Fruit fly (Drosophila melanogaster) whole organism, embryonic: ENCODE results near the gene Rab9Db.

Experiments
- Awh ChIP-seq: fragments of 200-800 bp; sonication (Bioruptor generic); IDR thresholded peaks from 2 replicates; pipeline ENCODE4, ENCODE4 v1.3.6; 2022; ENCODE audit warnings: missing biosample characterization, missing genetic modification characterization
- CG10543 ChIP-seq: fragments of 200-800 bp; sonication (Bioruptor generic); optimal IDR thresholded peaks from 3 replicates; lab custom pipeline; 2017; ENCODE audit warnings: missing biosample characterization, mild to moderate bottlenecking, missing genetic modification characterization, moderate library complexity
- CG11504 ChIP-seq: fragments of 200-800 bp; sonication (Bioruptor generic); optimal IDR thresholded peaks from 3 replicates; lab custom pipeline; 2019; ENCODE audit warnings: missing biosample characterization, mild to moderate bottlenecking, missing genetic modification characterization, moderate library complexity
- CG12155 ChIP-seq: fragments of 200-800 bp; sonication (Bioruptor generic); optimal IDR thresholded peaks from 3 replicates; lab custom pipeline; 2016; ENCODE audit warnings: missing biosample characterization, missing genetic modification characterization
- CG15514 ChIP-seq: fragments of 200-800 bp; sonication (Bioruptor generic); optimal IDR thresholded peaks from 3 replicates; lab custom pipeline; 2017; ENCODE audit warnings: missing biosample characterization, missing genetic modification characterization, mild to moderate bottlenecking, moderate library complexity, missing genetic modification reagents
- CG16863 ChIP-seq: fragments of 200-800 bp; sonication (Bioruptor generic); optimal IDR thresholded peaks from 3 replicates; lab custom pipeline; 2016; ENCODE audit warnings: missing biosample characterization, missing genetic modification characterization
- CG17186 ChIP-seq: fragments of 200-800 bp; sonication (Bioruptor generic); optimal IDR thresholded peaks from 3 replicates; lab custom pipeline; 2017; ENCODE audit warnings: missing biosample characterization, missing genetic modification reagents, missing genetic modification characterization
- CG17328 ChIP-seq: fragments of 200-800 bp; sonication (Bioruptor generic); IDR thresholded peaks from 2 replicates; pipeline ENCODE4 v1.3.6; 2022; ENCODE audit warnings: missing biosample characterization, missing genetic modification characterization
- CG18011 ChIP-seq: fragments of 200-800 bp; sonication (Bioruptor generic); optimal IDR thresholded peaks from 2 replicates; lab custom pipeline; 2017; ENCODE audit warnings: missing biosample characterization, missing genetic modification characterization, mild to moderate bottlenecking, moderate library complexity, missing genotype
- CG30431 ChIP-seq: fragments of 200-800 bp; sonication (Bioruptor generic); optimal IDR thresholded peaks from 2 replicates; lab custom pipeline; 2017; ENCODE audit warnings: missing biosample characterization, missing genetic modification characterization
- CG4617 ChIP-seq: fragments of 200-800 bp; sonication (Bioruptor generic); optimal IDR thresholded peaks from 3 replicates; lab custom pipeline; 2016; ENCODE audit warnings: missing biosample characterization, missing genetic modification characterization, borderline replicate concordance
- CG6765 ChIP-seq: fragments of 200-800 bp; sonication (Bioruptor generic); optimal IDR thresholded peaks from 3 replicates; lab custom pipeline; 2017; ENCODE audit warnings: missing biosample characterization, mild to moderate bottlenecking, missing genetic modification characterization
- CG7372 ChIP-seq: fragments of 200-800 bp; sonication (Bioruptor generic); IDR thresholded peaks from 2 replicates; pipeline ENCODE4 v1.3.6; 2022; ENCODE audit warnings: missing biosample characterization, missing genetic modification characterization
- CG7745 ChIP-seq: fragments of 200-800 bp; sonication (Bioruptor generic); optimal IDR thresholded peaks from 2 replicates; lab custom pipeline; 2018; ENCODE audit warnings: missing biosample characterization, mild to moderate bottlenecking, missing genetic modification characterization, moderate library complexity
- CG7928 ChIP-seq: fragments of 200-800 bp; sonication (Bioruptor generic); optimal IDR thresholded peaks from 2 replicates; lab custom pipeline; 2017; ENCODE audit warnings: missing biosample characterization, mild to moderate bottlenecking, missing genetic modification characterization
- CG8281 ChIP-seq: fragments of 200-800 bp; sonication (Bioruptor generic); optimal IDR thresholded peaks from 2 replicates; lab custom pipeline; 2018; ENCODE audit warnings: missing biosample characterization, mild to moderate bottlenecking, missing genetic modification characterization, moderate library complexity
- CG9437 ChIP-seq: fragments of 200-800 bp; sonication (Bioruptor generic); optimal IDR thresholded peaks from 2 replicates; lab custom pipeline; 2018; ENCODE audit warnings: missing biosample characterization, mild to moderate bottlenecking, missing genetic modification characterization
- E2f1 ChIP-seq: fragments of 200-800 bp; sonication (Bioruptor generic); IDR thresholded peaks from 2 replicates; pipeline ENCODE4 v1.3.6; 2022; ENCODE audit warnings: missing biosample characterization, missing genetic modification characterization
- HmgD ChIP-seq: fragments of 200-800 bp; sonication (Bioruptor generic); optimal IDR thresholded peaks from 3 replicates; lab custom pipeline; 2016; ENCODE audit warnings: missing biosample characterization, missing genetic modification characterization
- Hr51 ChIP-seq, 2 experiments: fragments of 200-800 bp; sonication (Bioruptor generic); optimal IDR thresholded peaks; 2 replicates in 1 of 2; 3 replicates in 1 of 2; lab custom pipeline; 2016 to 2018; ENCODE audit warnings: missing biosample characterization in 2 of 2, missing genetic modification characterization in 2 of 2, mild to moderate bottlenecking in 1 of 2, moderate library complexity in 1 of 2
- MTF-1 ChIP-seq: fragments of 200-800 bp; sonication (Bioruptor generic); optimal IDR thresholded peaks from 2 replicates; lab custom pipeline; 2018; ENCODE audit warnings: missing biosample characterization, mild to moderate bottlenecking, missing genetic modification characterization, borderline replicate concordance
- Pdp1 ChIP-seq, 2 experiments: fragments of 200-800 bp; sonication (Bioruptor generic); optimal IDR thresholded peaks; 3 replicates each; lab custom pipeline; 2016; ENCODE audit warnings: missing biosample characterization in 2 of 2, missing genetic modification characterization in 2 of 2, mild to moderate bottlenecking in 1 of 2, moderate library complexity in 1 of 2
- Ptx1 ChIP-seq: fragments of 200-800 bp; sonication (Bioruptor generic); IDR thresholded peaks from 2 replicates; pipeline ENCODE4 v1.3.6; 2022; ENCODE audit warnings: missing biosample characterization, missing genetic modification characterization
- Sox100B ChIP-seq: fragments of 200-800 bp; sonication (Bioruptor generic); optimal IDR thresholded peaks from 3 replicates; lab custom pipeline; 2018; ENCODE audit warnings: missing biosample characterization, mild to moderate bottlenecking, missing genetic modification characterization
- Tbp ChIP-seq: fragments of >200 bp; optimal IDR thresholded peaks from 2 replicates; lab custom pipeline; 2018; ENCODE audit warnings: missing biosample characterization, missing genetic modification characterization
- ab ChIP-seq: fragments of 200-800 bp; sonication (Bioruptor generic); optimal IDR thresholded peaks from 2 replicates; lab custom pipeline; 2016; ENCODE audit warnings: missing biosample characterization, missing genetic modification characterization
- al ChIP-seq: fragments of 200-800 bp; sonication (Bioruptor generic); IDR thresholded peaks from 2 replicates; pipeline ENCODE4 v1.3.6; 2022; ENCODE audit warnings: missing biosample characterization, missing genetic modification characterization
- ase ChIP-seq: fragments of 200-800 bp; sonication (Bioruptor generic); IDR thresholded peaks from 3 replicates; pipeline ENCODE4 v1.3.6; 2022; ENCODE audit warnings: missing biosample characterization, missing genetic modification characterization
- ash1 ChIP-seq: fragments of 200-800 bp; sonication (Bioruptor generic); optimal IDR thresholded peaks from 2 replicates; lab custom pipeline; 2018; ENCODE audit warnings: missing biosample characterization, mild to moderate bottlenecking, missing genetic modification characterization
- bigmax ChIP-seq: fragments of 200-800 bp; sonication (Bioruptor generic); optimal IDR thresholded peaks from 2 replicates; lab custom pipeline; 2018; ENCODE audit warnings: missing biosample characterization, mild to moderate bottlenecking, missing genetic modification characterization
- cad ChIP-seq: fragments of >200 bp; optimal IDR thresholded peaks from 2 replicates; lab custom pipeline; 2017; ENCODE audit warnings: missing biosample characterization, missing genetic modification characterization
- croc ChIP-seq: fragments of 200-800 bp; sonication (Bioruptor generic); conservative IDR thresholded peaks from 3 replicates; pipeline ENCODE4 v1.3.6; 2022; ENCODE audit warnings: missing biosample characterization, missing genetic modification characterization
- crp ChIP-seq, 2 experiments: fragments of 200-800 bp; sonication (Bioruptor generic); optimal IDR thresholded peaks; 2 replicates in 1 of 2; 3 replicates in 1 of 2; lab custom pipeline; 2017; ENCODE audit warnings: missing biosample characterization in 2 of 2, missing genetic modification characterization in 2 of 2, mild to moderate bottlenecking in 1 of 2, moderate library complexity in 1 of 2
- dysf ChIP-seq: fragments of 200-800 bp; sonication (Bioruptor generic); IDR thresholded peaks from 3 replicates; pipeline ENCODE4 v1.3.6; 2022; ENCODE audit warnings: missing biosample characterization, missing genetic modification characterization
- eyg ChIP-seq: fragments of 200-800 bp; sonication (Bioruptor generic); optimal IDR thresholded peaks from 3 replicates; lab custom pipeline; 2016; ENCODE audit warnings: missing biosample characterization, missing genetic modification characterization
- fd3F ChIP-seq: fragments of 200-800 bp; sonication (Bioruptor generic); optimal IDR thresholded peaks from 2 replicates; lab custom pipeline; 2018; ENCODE audit warnings: missing biosample characterization, mild to moderate bottlenecking, missing genetic modification characterization, moderate library complexity
- fd64A ChIP-seq: fragments of 200-800 bp; sonication (Bioruptor generic); optimal IDR thresholded peaks from 3 replicates; lab custom pipeline; 2018; ENCODE audit warnings: missing biosample characterization, mild to moderate bottlenecking, missing genetic modification characterization
- gcm2 ChIP-seq: fragments of 200-800 bp; sonication (Bioruptor generic); optimal IDR thresholded peaks from 2 replicates; lab custom pipeline; 2016; ENCODE audit warnings: missing biosample characterization, missing genetic modification characterization
- her ChIP-seq: fragments of 200-800 bp; sonication (Bioruptor generic); optimal IDR thresholded peaks from 2 replicates; lab custom pipeline; 2016; ENCODE audit warnings: missing biosample characterization, missing genetic modification characterization
- jumu ChIP-seq: fragments of 200-800 bp; sonication (Bioruptor generic); optimal IDR thresholded peaks from 3 replicates; lab custom pipeline; 2016; ENCODE audit warnings: missing biosample characterization, missing genetic modification characterization
- lbe ChIP-seq: fragments of 200-800 bp; sonication (Bioruptor generic); optimal IDR thresholded peaks from 2 replicates; lab custom pipeline; 2016; ENCODE audit warnings: missing biosample characterization, mild to moderate bottlenecking, missing genetic modification characterization
- mld ChIP-seq: fragments of 200-800 bp; sonication (Bioruptor generic); IDR thresholded peaks from 3 replicates; pipeline ENCODE4 v1.3.6; 2022; ENCODE audit warnings: missing biosample characterization, missing genetic modification characterization; ENCODE audit not compliant: partially characterized antibody
- nom ChIP-seq: fragments of 200-800 bp; sonication (Bioruptor generic); optimal IDR thresholded peaks from 2 replicates; lab custom pipeline; 2017; ENCODE audit warnings: missing biosample characterization, missing genetic modification characterization, mild to moderate bottlenecking, moderate library complexity, missing genetic modification reagents
- oc ChIP-seq: fragments of 200-800 bp; sonication (Bioruptor generic); optimal IDR thresholded peaks from 2 replicates; lab custom pipeline; 2018; ENCODE audit warnings: missing biosample characterization, mild to moderate bottlenecking, missing genetic modification characterization, moderate library complexity
- schlank ChIP-seq: fragments of 200-800 bp; sonication (Bioruptor generic); optimal IDR thresholded peaks from 2 replicates; lab custom pipeline; 2018; ENCODE audit warnings: missing biosample characterization, mild to moderate bottlenecking, missing genetic modification characterization
- sim ChIP-seq: fragments of 200-800 bp; sonication (Bioruptor generic); IDR thresholded peaks from 2 replicates; pipeline ENCODE4 v1.3.6; 2022; ENCODE audit warnings: missing biosample characterization, missing genetic modification characterization
- sna ChIP-seq: fragments of 200-800 bp; sonication (Bioruptor generic); IDR thresholded peaks from 2 replicates; pipeline ENCODE4 v1.3.6; 2022; ENCODE audit warnings: missing biosample characterization, missing genetic modification characterization; ENCODE audit not compliant: partially characterized antibody
- unc-4 ChIP-seq: fragments of 200-800 bp; sonication (Bioruptor generic); IDR thresholded peaks from 2 replicates; pipeline ENCODE4 v1.3.6; 2022; ENCODE audit warnings: missing biosample characterization, missing genetic modification characterization; ENCODE audit not compliant: partially characterized antibody
- wor ChIP-seq: fragments of 200-800 bp; sonication (Bioruptor generic); IDR thresholded peaks from 2 replicates; pipeline ENCODE4 v1.3.6; 2022; ENCODE audit warnings: missing biosample characterization, missing genetic modification characterization

The Rab9Db gene

dm6 chrX:10600254-10600916, 22.6 kb downstream of the Rab9Db start (continued):
- TF ChIP-seq eyg (GFP tag; lab: Kevin White, UChicago), result no peak
- no peak for TF ChIP-seq cad (GFP tag; lab: Kevin White, UChicago)
- no peak for TF ChIP-seq her (GFP tag; lab: Kevin White, UChicago)
- no peak for TF ChIP-seq HmgD (GFP tag; lab: Kevin White, UChicago)
- peak; percentile 31 for TF ChIP-seq CG18011 (GFP tag; lab: Kevin White, UChicago)
- no peak for TF ChIP-seq nom (GFP tag; lab: Kevin White, UChicago)
- no peak for TF ChIP-seq jumu (GFP tag; lab: Kevin White, UChicago)
- TF ChIP-seq sim, result no peak
- no peak for TF ChIP-seq gcm2
- TF ChIP-seq al (GFP tag; lab: Robert Waterston, UW), result peak; percentile 58
- TF ChIP-seq E2f1 (GFP tag; lab: Robert Waterston, UW), result peak; percentile 50; the same call in 1 of the 2 replicates
- TF ChIP-seq lbe (GFP tag; lab: Kevin White, UChicago), result no peak
- no peak for TF ChIP-seq unc-4 (GFP tag; lab: Robert Waterston, UW)
- peak; percentile 15 for TF ChIP-seq MTF-1 (GFP tag; lab: Kevin White, UChicago)
- TF ChIP-seq CG10543 (GFP tag; lab: Kevin White, UChicago), result no peak
- peak; percentile 31; the same call in 2 of the 3 replicates for TF ChIP-seq croc
- TF ChIP-seq CG8281 (tag; lab: Kevin White, UChicago), result no peak
- TF ChIP-seq CG6765 (GFP tag; lab: Kevin White, UChicago), result no peak
- no peak for TF ChIP-seq mld (GFP tag; lab: Robert Waterston, UW)
- TF ChIP-seq dysf, result peak; percentile 72
- no peak for TF ChIP-seq CG4617
- TF ChIP-seq ab, result no peak
- no peak for TF ChIP-seq crp (GFP tag; optimal IDR thresholded peaks at IDR 0.05; lab: Kevin White, UChicago)
- peak; percentile 12 for TF ChIP-seq CG15514 (GFP tag; lab: Kevin White, UChicago)
- TF ChIP-seq CG30431 (GFP tag; lab: Kevin White, UChicago), result no peak
- TF ChIP-seq ash1 (GFP tag; lab: Kevin White, UChicago), result no peak
- TF ChIP-seq Awh (GFP tag; lab: Robert Waterston, UW), result 0 out of 2 replicates have a peak, but pooled peaks have one; percentile 19
- no peak for TF ChIP-seq CG7745 (tag; lab: Kevin White, UChicago)
- no peak for TF ChIP-seq Tbp (GFP tag; lab: Kevin White, UChicago)
- TF ChIP-seq CG16863 (GFP tag; lab: Kevin White, UChicago), result no peak
- no peak for TF ChIP-seq Hr51 (GFP tag; optimal IDR thresholded peaks at IDR 0.05; lab: Kevin White, UChicago)
- TF ChIP-seq fd3F (GFP tag; lab: Kevin White, UChicago), result peak; percentile 16
- no peak for TF ChIP-seq CG9437
- TF ChIP-seq Ptx1 (GFP tag; lab: Robert Waterston, UW), result peak; percentile 72
- peak; percentile 15 for TF ChIP-seq CG12155 (GFP tag; lab: Kevin White, UChicago)
- TF ChIP-seq bigmax (GFP tag; lab: Kevin White, UChicago), result no peak
- TF ChIP-seq fd64A, result no peak
- TF ChIP-seq CG17186, result no peak
- 0 out of 2 replicates have a peak, but pooled peaks have one; percentile 32 for TF ChIP-seq CG7372 (GFP tag; lab: Robert Waterston, UW)
- TF ChIP-seq CG7928, result no peak
- peak; percentile 53 to 55 for TF ChIP-seq Pdp1 (GFP tag; optimal IDR thresholded peaks at IDR 0.05; lab: Kevin White, UChicago)
- TF ChIP-seq wor, result no peak
- TF ChIP-seq CG17328, result peak; percentile 62
- TF ChIP-seq ase (GFP tag; lab: Robert Waterston, UW), result peak; percentile 65; the same call in 1 of the 3 replicates
- TF ChIP-seq schlank, result no peak
- no peak for TF ChIP-seq sna
- no peak for TF ChIP-seq oc (tag; lab: Kevin White, UChicago)
- no peak for TF ChIP-seq CG11504
- no peak for TF ChIP-seq Sox100B
